Fruit fly (Drosophila melanogaster) whole organism, wandering third instar larva: Measurements from ENCODE around the gene CG3402.

Source experiments
- Abd-B ChIP-seq: fragments of >200 bp; optimal IDR thresholded peaks from 2 replicates; lab custom pipeline; 2017; ENCODE audit warnings: missing biosample characterization, missing genetic modification characterization
- CG32264 ChIP-seq: fragments of 200-800 bp; sonication (Bioruptor generic); optimal IDR thresholded peaks from 2 replicates; lab custom pipeline; 2016; ENCODE audit warnings: missing biosample characterization, missing genetic modification characterization
- CG9705 ChIP-seq: fragments of 200-800 bp; sonication (Bioruptor generic); optimal IDR thresholded peaks from 2 replicates; lab custom pipeline; 2018; ENCODE audit warnings: missing biosample characterization, mild to moderate bottlenecking, missing genetic modification characterization
- CrebA ChIP-seq: fragments of 200-800 bp; sonication (Bioruptor generic); optimal IDR thresholded peaks from 2 replicates; lab custom pipeline; 2016; ENCODE audit warnings: missing biosample characterization, mild to moderate bottlenecking, missing genetic modification characterization, borderline replicate concordance
- Dif ChIP-seq: fragments of 200-275, 200-300 bp; sonication (Bioruptor generic); optimal IDR thresholded peaks from 2 replicates; lab custom pipeline; 2018; ENCODE audit warnings: missing biosample characterization, missing genetic modification characterization; ENCODE audit not compliant: partially characterized antibody
- GATAd ChIP-seq: sonication (Bioruptor generic); optimal IDR thresholded peaks from 2 replicates; lab custom pipeline; 2016; ENCODE audit warnings: missing biosample characterization, missing genetic modification characterization
- HLH106 ChIP-seq: fragments of 200-800 bp; optimal IDR thresholded peaks from 3 replicates; lab custom pipeline; 2019; ENCODE audit warnings: missing biosample characterization, mild to moderate bottlenecking, missing genetic modification characterization, moderate library complexity
- Hnf4 ChIP-seq: fragments of 200-800 bp; sonication (Bioruptor generic); optimal IDR thresholded peaks from 2 replicates; lab custom pipeline; 2016; ENCODE audit warnings: missing biosample characterization, mild to moderate bottlenecking, missing genetic modification characterization
- Hr78 ChIP-seq: fragments of >200 bp; optimal IDR thresholded peaks from 2 replicates; lab custom pipeline; 2017; ENCODE audit warnings: missing biosample characterization, missing genetic modification characterization
- Hr83 ChIP-seq: fragments of 200-300 bp; sonication (Bioruptor generic); optimal IDR thresholded peaks from 2 replicates; lab custom pipeline; 2016; ENCODE audit warnings: missing biosample characterization, mild to moderate bottlenecking, missing genetic modification characterization, moderate library complexity; ENCODE audit not compliant: poor library complexity, severe bottlenecking
- Jra ChIP-seq: sonication (Bioruptor generic); optimal IDR thresholded peaks from 2 replicates; lab custom pipeline; 2016; ENCODE audit warnings: missing biosample characterization, missing genetic modification characterization
- Mio ChIP-seq: sonication (Bioruptor generic); optimal IDR thresholded peaks from 2 replicates; lab custom pipeline; 2016; ENCODE audit warnings: missing biosample characterization, missing genetic modification characterization
- Myc ChIP-seq: fragments of >200 bp; optimal IDR thresholded peaks from 2 replicates; lab custom pipeline; 2017
- N ChIP-seq: fragments of >200 bp; optimal IDR thresholded peaks from 2 replicates; lab custom pipeline; 2018; ENCODE audit warnings: missing biosample characterization, missing external identifiers, missing genetic modification characterization
- OdsH ChIP-seq: fragments of 200-800 bp; sonication (Bioruptor generic); optimal IDR thresholded peaks from 2 replicates; lab custom pipeline; 2016; ENCODE audit warnings: missing biosample characterization, mild to moderate bottlenecking, missing genetic modification characterization
- Sp1 ChIP-seq: fragments of 200-800 bp; sonication (Bioruptor generic); optimal IDR thresholded peaks from 3 replicates; lab custom pipeline; 2019; ENCODE audit warnings: missing biosample characterization, mild to moderate bottlenecking, missing genetic modification characterization, moderate library complexity
- br ChIP-seq: fragments of 200-800 bp; sonication (Bioruptor generic); optimal IDR thresholded peaks from 2 replicates; lab custom pipeline; 2016; ENCODE audit warnings: missing biosample characterization, missing genetic modification characterization
- dl ChIP-seq, 2 experiments: fragments of 175-275, 200-275 bp in 1 of 2; fragments of 200-275 bp in 1 of 2; sonication (Bioruptor generic); optimal IDR thresholded peaks; lab custom pipeline; 2018; ENCODE audit warnings: mild to moderate bottlenecking in 2 of 2, missing biosample characterization in 2 of 2, missing genetic modification characterization in 2 of 2, moderate library complexity in 2 of 2; ENCODE audit not compliant: partially characterized antibody in 2 of 2, insufficient read depth in 1 of 2
- dmrt93B ChIP-seq: fragments of 200-800 bp; sonication (Bioruptor generic); optimal IDR thresholded peaks from 2 replicates; lab custom pipeline; 2018; ENCODE audit warnings: missing biosample characterization, mild to moderate bottlenecking, missing genetic modification characterization
- dsf ChIP-seq: sonication (Bioruptor generic); optimal IDR thresholded peaks from 2 replicates; lab custom pipeline; 2016; ENCODE audit warnings: missing biosample characterization, missing genetic modification characterization, borderline replicate concordance
- ey ChIP-seq: fragments of 200-800 bp; sonication (Bioruptor generic); optimal IDR thresholded peaks from 2 replicates; lab custom pipeline; 2016; ENCODE audit warnings: missing biosample characterization, missing genetic modification characterization
- foxo ChIP-seq, 2 experiments: fragments of 200-800 bp; sonication (Bioruptor generic); optimal IDR thresholded peaks; 2 replicates in 1 of 2; 3 replicates in 1 of 2; lab custom pipeline; 2016 to 2017; ENCODE audit warnings: missing biosample characterization in 2 of 2, missing genetic modification characterization in 2 of 2
- fru ChIP-seq: fragments of 200-800 bp; sonication (Bioruptor generic); optimal IDR thresholded peaks from 3 replicates; lab custom pipeline; 2016; ENCODE audit warnings: missing biosample characterization, mild to moderate bottlenecking, missing genetic modification characterization
- h ChIP-seq: fragments of 200-800 bp; sonication (Bioruptor generic); optimal IDR thresholded peaks from 3 replicates; lab custom pipeline; 2016; ENCODE audit warnings: missing biosample characterization, mild to moderate bottlenecking, missing genetic modification characterization
- jim ChIP-seq: fragments of 175-275, 200-325 bp; sonication (Bioruptor generic); optimal IDR thresholded peaks from 2 replicates; lab custom pipeline; 2016; ENCODE audit warnings: missing biosample characterization, mild to moderate bottlenecking, missing genetic modification characterization
- lola ChIP-seq: fragments of >200 bp; optimal IDR thresholded peaks from 2 replicates; lab custom pipeline; 2017; ENCODE audit warnings: missing biosample characterization, missing genetic modification characterization
- pan ChIP-seq: fragments of >200 bp; optimal IDR thresholded peaks from 2 replicates; lab custom pipeline; 2017
- psq ChIP-seq: fragments of 200-800 bp; sonication (Bioruptor generic); optimal IDR thresholded peaks from 3 replicates; lab custom pipeline; 2017; ENCODE audit warnings: missing biosample characterization, mild to moderate bottlenecking, missing genetic modification characterization, moderate library complexity
- rgr ChIP-seq: fragments of 200-800 bp; sonication (Bioruptor generic); optimal IDR thresholded peaks from 3 replicates; lab custom pipeline; 2016; ENCODE audit warnings: missing biosample characterization, mild to moderate bottlenecking, missing genetic modification characterization
- sage ChIP-seq: fragments of 200-800 bp; sonication (Bioruptor generic); optimal IDR thresholded peaks from 2 replicates; lab custom pipeline; 2016; ENCODE audit warnings: missing biosample characterization, mild to moderate bottlenecking, missing genetic modification characterization
- sv ChIP-seq: fragments of 200-800 bp; sonication (Bioruptor generic); optimal IDR thresholded peaks from 3 replicates; lab custom pipeline; 2016; ENCODE audit warnings: missing biosample characterization, missing genetic modification characterization
- tai ChIP-seq: sonication (Bioruptor generic); optimal IDR thresholded peaks from 2 replicates; lab custom pipeline; 2016; ENCODE audit warnings: missing biosample characterization, missing genetic modification characterization
- usp ChIP-seq: fragments of >200 bp; optimal IDR thresholded peaks from 2 replicates; lab custom pipeline; 2017; ENCODE audit warnings: missing biosample characterization, missing genetic modification characterization
- woc ChIP-seq: sonication (Bioruptor generic); optimal IDR thresholded peaks from 2 replicates; lab custom pipeline; 2016; ENCODE audit warnings: missing biosample characterization, mild to moderate bottlenecking, missing genetic modification characterization

The CG3402 gene

DNA sequence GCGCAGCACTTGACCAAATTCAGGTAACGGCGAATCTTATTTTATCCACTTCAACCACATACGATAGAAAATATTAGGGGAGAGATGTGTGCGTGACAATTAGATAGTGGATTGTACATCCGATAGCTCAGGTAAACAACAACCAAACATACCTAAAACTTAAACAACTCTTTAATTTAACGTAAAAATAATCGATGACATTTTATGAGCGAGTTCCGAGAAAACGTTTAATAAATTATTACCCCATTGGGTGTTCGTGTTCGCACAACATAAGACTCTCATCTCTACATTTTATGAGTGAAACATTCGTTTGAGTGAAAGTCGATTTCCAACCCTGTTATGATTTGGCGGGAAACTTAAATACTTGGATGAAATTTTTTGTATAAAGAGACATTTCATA, 27.6 kb upstream of the CG3402 start, which contains the start of gene CG17129:
CG17129 (minus strand) TSS at position 69 of the 400 bp plus-strand sequence.
- TF ChIP-seq h (GFP tag; lab: Kevin White, UChicago), result peak; percentile 22
- no peak for TF ChIP-seq Myc (lab: Kevin White, UChicago)
- peak; percentile 74 for TF ChIP-seq ey (GFP tag; lab: Kevin White, UChicago)
- peak; percentile 71 for TF ChIP-seq fru (GFP tag; lab: Kevin White, UChicago)
- peak; percentile 72 for TF ChIP-seq Hnf4 (GFP tag; lab: Kevin White, UChicago)
- peak; percentile 42 for TF ChIP-seq CG9705
- TF ChIP-seq foxo (GFP tag; optimal IDR thresholded peaks at IDR 0.05; lab: Kevin White, UChicago), result peak; percentile 18 to 75
- TF ChIP-seq sv, result peak; percentile 69
- peak; percentile 51 for TF ChIP-seq Hr83
- TF ChIP-seq sage (GFP tag; lab: Kevin White, UChicago), result peak; percentile 68
- no peak for TF ChIP-seq Abd-B (GFP tag; lab: Kevin White, UChicago)
- peak; percentile 71 for TF ChIP-seq HLH106 (tag; lab: Kevin White, UChicago)
- peak; percentile 7 for TF ChIP-seq dsf (GFP tag; lab: Kevin White, UChicago)
- TF ChIP-seq Hr78, result no peak
- TF ChIP-seq Jra (GFP tag; lab: Kevin White, UChicago), result peak; percentile 74
- TF ChIP-seq rgr (GFP tag; lab: Kevin White, UChicago), result peak; percentile 71
- TF ChIP-seq Mio, result no peak
- peak; percentile 35 for TF ChIP-seq dmrt93B
- TF ChIP-seq woc (GFP tag; lab: Kevin White, UChicago), result peak; percentile 77
- TF ChIP-seq CrebA, result no peak
- TF ChIP-seq psq, result peak; percentile 64
- TF ChIP-seq br (GFP tag; lab: Kevin White, UChicago), result peak; percentile 49
- TF ChIP-seq Sp1 (GFP tag; lab: Kevin White, UChicago), result peak; percentile 66
- peak; percentile 56 for TF ChIP-seq OdsH (GFP tag; lab: Kevin White, UChicago)
- TF ChIP-seq jim (GFP tag; lab: Kevin White, UChicago), result peak; percentile 17
- no peak for TF ChIP-seq tai (GFP tag; lab: Kevin White, UChicago)
- peak; percentile 11 for TF ChIP-seq GATAd
- peak; percentile 44 for TF ChIP-seq CG32264 (GFP tag; lab: Kevin White, UChicago)

DNA sequence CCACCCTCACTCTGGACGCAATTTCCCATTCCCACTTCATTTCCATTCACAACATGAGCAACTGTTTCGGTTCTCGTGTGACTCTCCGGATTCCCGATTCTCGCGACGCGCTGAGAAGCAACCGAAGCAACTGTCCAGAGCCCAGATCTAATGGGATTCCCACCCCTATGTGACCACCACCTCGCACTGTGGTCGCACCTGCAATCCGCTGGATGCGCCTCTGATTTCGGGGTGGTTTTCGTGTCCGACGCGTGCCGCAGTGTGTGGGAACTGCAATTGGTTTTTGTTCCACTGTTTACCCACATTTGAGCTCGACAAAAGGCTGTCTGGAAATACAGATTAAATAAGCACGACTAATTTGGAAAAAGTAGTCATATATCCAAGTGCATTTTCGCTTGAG, 23.2 kb upstream of the CG3402 start:
- TF ChIP-seq OdsH (GFP tag; lab: Kevin White, UChicago) (no peak), dmrt93B (no peak), foxo (GFP tag; optimal IDR thresholded peaks at IDR 0.05; lab: Kevin White, UChicago) (no peak), sage (GFP tag; lab: Kevin White, UChicago) (no peak), Abd-B (GFP tag; lab: Kevin White, UChicago) (no peak), jim (GFP tag; lab: Kevin White, UChicago) (no peak), lola (GFP tag; lab: Kevin White, UChicago) (no peak), CG9705 (no peak), Myc (lab: Kevin White, UChicago) (no peak), h (GFP tag; lab: Kevin White, UChicago) (no peak), pan (no peak), HLH106 (tag; lab: Kevin White, UChicago) (no peak), CrebA (no peak), Mio (no peak), br (GFP tag; lab: Kevin White, UChicago) (no peak), fru (GFP tag; lab: Kevin White, UChicago) (no peak), dsf (GFP tag; lab: Kevin White, UChicago) (no peak), dl (GFP tag; optimal IDR thresholded peaks at IDR 0.05; lab: Kevin White, UChicago; ENCODE audit: insufficient read depth in 1 of 2, partially characterized antibody in 2 of 2) (no peak), tai (GFP tag; lab: Kevin White, UChicago) (no peak), usp (no peak)

DNA sequence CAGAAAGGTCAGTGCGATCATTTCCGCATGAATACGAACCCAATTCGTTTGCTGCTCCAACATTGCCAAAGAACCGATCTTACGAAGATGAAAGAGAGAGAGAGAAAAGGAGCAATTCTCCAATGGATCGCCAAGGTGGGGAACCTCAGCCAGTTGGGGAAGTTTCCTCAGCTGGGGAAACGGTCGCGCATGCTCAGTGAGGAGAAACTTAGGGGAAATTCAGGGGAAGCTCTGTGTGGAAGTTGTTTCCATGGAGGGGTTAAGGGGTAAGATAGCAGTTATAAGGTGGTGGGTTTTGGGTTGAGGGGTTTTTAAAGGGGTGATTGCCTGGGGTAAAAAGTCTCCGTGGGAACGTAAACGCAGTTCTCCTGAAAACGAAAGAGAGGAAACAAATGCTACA, 20.6 kb upstream of the CG3402 start:
- peak; percentile 32 for TF ChIP-seq N (GFP tag; lab: Kevin White, UChicago)
- TF ChIP-seq lola (GFP tag; lab: Kevin White, UChicago), result no peak
- peak; percentile 98 for TF ChIP-seq Myc (lab: Kevin White, UChicago)
- no peak for TF ChIP-seq CG9705

- TF ChIP-seq Dif, result no peak
- TF ChIP-seq HLH106 (tag; lab: Kevin White, UChicago), result peak; percentile 35
- peak in 1 of 2 experiments; percentile 28 for TF ChIP-seq foxo (GFP tag; optimal IDR thresholded peaks at IDR 0.05; lab: Kevin White, UChicago)
- TF ChIP-seq br (GFP tag; lab: Kevin White, UChicago), result peak; percentile 12
- TF ChIP-seq rgr (GFP tag; lab: Kevin White, UChicago), result peak; percentile 39
- no peak for TF ChIP-seq Myc (lab: Kevin White, UChicago)
- TF ChIP-seq fru (GFP tag; lab: Kevin White, UChicago), result peak; percentile 44
- peak; percentile 3 for TF ChIP-seq h (GFP tag; lab: Kevin White, UChicago)
- TF ChIP-seq, all 38 proteins: peak for 6
Measured at dm6 chr3L:666544-666943, 13.9 kb upstream of the CG3402 start.
